Worm (Caenorhabditis elegans): ENCODE data around the gene sssh-1.

The sssh-1 gene

ce11 chrX:14922758-14923157 lies 47.0 kb downstream of the sssh-1 start:
- TF ChIP-seq tbx-8 (GFP tag; optimal IDR thresholded peaks at IDR 0.05) (no peak), snpc-4 (tag; optimal IDR thresholded peaks at IDR 0.05) (no peak), unc-62 (GFP tag; optimal IDR thresholded peaks at IDR 0.05) (no peak), pha-4 (tag; optimal IDR thresholded peaks at IDR 0.05) (no peak)
